Worm (Caenorhabditis elegans): ENCODE measurements around the gene zig-5.

zig-5 gene

ce11 chrIII:10905112-10905511 lies 48.2 kb downstream of the zig-5 start:
- TF ChIP-seq scrt-1 (GFP tag; IDR thresholded peaks at IDR 0.05) (no peak), B0310.2 (tag; optimal IDR thresholded peaks at IDR 0.05) (no peak), sea-1 (GFP tag; conservative IDR thresholded peaks at IDR 0.05) (no peak), hmbx-1 (tag; optimal IDR thresholded peaks at IDR 0.05) (no peak), pes-1 (GFP tag; IDR thresholded peaks at IDR 0.05) (no peak), ama-1 (optimal IDR thresholded peaks at IDR 0.05) (no peak), ceh-13 (GFP tag; optimal IDR thresholded peaks at IDR 0.05) (no peak), tbx-11 (GFP tag; IDR thresholded peaks at IDR 0.05) (no peak)

- TF ChIP-seq ets-7 (tag; optimal IDR thresholded peaks at IDR 0.05): no peak
- no peak for TF ChIP-seq aly-1 (tag; optimal IDR thresholded peaks at IDR 0.05)
- no peak for TF ChIP-seq ceh-36 (tag; optimal IDR thresholded peaks at IDR 0.05)
- no peak for TF ChIP-seq pes-1 (GFP tag; IDR thresholded peaks at IDR 0.05)
- no peak for TF ChIP-seq sea-1 (GFP tag; conservative IDR thresholded peaks at IDR 0.05)
- no peak for TF ChIP-seq tbx-11 (GFP tag; IDR thresholded peaks at IDR 0.05)
- no peak for TF ChIP-seq ceh-13 (GFP tag; optimal IDR thresholded peaks at IDR 0.05)
Measured at ce11 chrIII:10904320-10904961, 48.9 kb downstream of the zig-5 start.

ce11 chrIII:10903009-10903609 lies 50.2 kb downstream of the zig-5 start:
- TF ChIP-seq tbx-37 (GFP tag; conservative IDR thresholded peaks at IDR 0.05) (no peak), tra-4 (tag; optimal IDR thresholded peaks at IDR 0.05) (no peak), flt-1 (GFP tag; IDR thresholded peaks at IDR 0.05) (no peak), F13C5.2 (tag; optimal IDR thresholded peaks at IDR 0.05) (no peak), tbx-11 (GFP tag; IDR thresholded peaks at IDR 0.05) (no peak), hmbx-1 (tag; optimal IDR thresholded peaks at IDR 0.05) (no peak), scrt-1 (GFP tag; IDR thresholded peaks at IDR 0.05) (no peak)

- TF ChIP-seq tra-4 (tag; optimal IDR thresholded peaks at IDR 0.05) (no peak), ets-7 (tag; optimal IDR thresholded peaks at IDR 0.05) (no peak), pes-1 (GFP tag; IDR thresholded peaks at IDR 0.05) (no peak), hmg-4 (GFP tag; optimal IDR thresholded peaks at IDR 0.05) (no peak), ceh-36 (tag; optimal IDR thresholded peaks at IDR 0.05) (no peak), scrt-1 (GFP tag; IDR thresholded peaks at IDR 0.05) (no peak), B0310.2 (tag; optimal IDR thresholded peaks at IDR 0.05) (no peak), flt-1 (GFP tag; IDR thresholded peaks at IDR 0.05) (no peak), ceh-13 (GFP tag; optimal IDR thresholded peaks at IDR 0.05) (no peak), tbx-37 (GFP tag; conservative IDR thresholded peaks at IDR 0.05) (no peak), tbx-11 (GFP tag; IDR thresholded peaks at IDR 0.05) (no peak), hmbx-1 (tag; optimal IDR thresholded peaks at IDR 0.05) (no peak), hnd-1 (tag; optimal IDR thresholded peaks at IDR 0.05) (no peak), aly-1 (tag; optimal IDR thresholded peaks at IDR 0.05) (no peak), ama-1 (optimal IDR thresholded peaks at IDR 0.05) (no peak), F13C5.2 (tag; optimal IDR thresholded peaks at IDR 0.05) (no peak)
Measured at ce11 chrIII:10902341-10902740, 51.0 kb downstream of the zig-5 start, which contains the start of gene unc-119. unc-119 (plus strand) TSS chrIII:10902641.

Data from whole organism, early embryonic.